Worm (Caenorhabditis elegans) whole organism, L4 larva: ENCODE results near the gene ZK470.6.

Source experiments
- F26F4.8 ChIP-seq: fragments of 200-800 bp; sonication (Bioruptor generic); conservative IDR thresholded peaks from 2 replicates; pipeline ENCODE4 v1.3.6; 2022; ENCODE audit warnings: missing genetic modification characterization, missing compliant biosample characterization
- F44E2.7 ChIP-seq: fragments of 200-800 bp; sonication (Bioruptor generic); IDR thresholded peaks from 2 replicates; pipeline ENCODE4 v2.1.2; 2022; ENCODE audit warnings: missing genetic modification characterization, missing compliant biosample characterization
- F49E8.2 ChIP-seq: sonication (generic microtip); optimal IDR thresholded peaks from 2 replicates; lab custom pipeline; 2016; ENCODE audit warnings: missing compliant biosample characterization, mild to moderate bottlenecking, missing genetic modification characterization, borderline replicate concordance
- T20F7.1 ChIP-seq: fragments of 200-800 bp; sonication (Bioruptor generic); optimal IDR thresholded peaks from 2 replicates; lab custom pipeline; 2018; ENCODE audit warnings: mild to moderate bottlenecking, missing genetic modification characterization, missing compliant biosample characterization
- Y105C5A.15 ChIP-seq: fragments of 200-800 bp; sonication (Bioruptor generic); IDR thresholded peaks from 2 replicates; pipeline ENCODE4 v1.3.6; 2022; ENCODE audit warnings: missing genetic modification characterization, missing compliant biosample characterization
- Y48G9A.11 ChIP-seq: fragments of 200-800 bp; sonication (Bioruptor generic); IDR thresholded peaks from 2 replicates; pipeline ENCODE4 v1.3.6; 2022; ENCODE audit warnings: missing genetic modification reagents, missing genetic modification characterization, missing compliant biosample characterization
- Y5F2A.4 ChIP-seq: fragments of 200-800 bp; sonication (Bioruptor generic); optimal IDR thresholded peaks from 2 replicates; lab custom pipeline; 2018; ENCODE audit warnings: mild to moderate bottlenecking, missing genetic modification characterization, missing compliant biosample characterization
- ZK337.2 ChIP-seq: fragments of 200-800 bp; sonication (Bioruptor generic); IDR thresholded peaks from 2 replicates; pipeline ENCODE4 v1.3.6; 2022; ENCODE audit warnings: missing genetic modification reagents, missing genetic modification characterization, missing compliant biosample characterization
- ama-1 ChIP-seq: fragments of 150-350 bp; optimal IDR thresholded peaks from 2 replicates; lab custom pipeline; 2014; ENCODE audit warnings: inconsistent platforms, mixed read lengths
- arid-1 ChIP-seq: fragments of 200-800 bp; sonication (Bioruptor generic); conservative IDR thresholded peaks from 2 replicates; pipeline ENCODE4 v1.3.6; 2022; ENCODE audit warnings: missing genetic modification reagents, missing genetic modification characterization, missing compliant biosample characterization
- ceh-28 ChIP-seq: fragments of 150-350 bp; optimal IDR thresholded peaks from 2 replicates; lab custom pipeline; 2014; ENCODE audit warnings: missing biosample characterization, missing genetic modification reagents, missing genetic modification characterization
- ceh-44 ChIP-seq: fragments of 200-800 bp; sonication (Bioruptor generic); IDR thresholded peaks from 2 replicates; pipeline ENCODE4 v1.3.6; 2022; ENCODE audit warnings: missing genetic modification reagents, missing genetic modification characterization, missing compliant biosample characterization
- daf-16 ChIP-seq, 3 experiments: sonication (generic microtip); optimal IDR thresholded peaks; 2 replicates each; lab custom pipeline; 2016 to 2017; ENCODE audit warnings: missing genetic modification characterization in 3 of 3, missing genetic modification reagents in 3 of 3, mild to moderate bottlenecking in 2 of 3, missing compliant biosample characterization in 2 of 3, missing biosample characterization in 1 of 3, moderate library complexity in 1 of 3
- dmd-6 ChIP-seq: fragments of 200-800 bp; sonication (Bioruptor generic); IDR thresholded peaks from 2 replicates; pipeline ENCODE4 v1.3.6; 2022; ENCODE audit warnings: missing genetic modification reagents, missing genetic modification characterization, missing compliant biosample characterization
- dmd-9 ChIP-seq: fragments of 200-800 bp; sonication (Bioruptor generic); IDR thresholded peaks from 2 replicates; pipeline ENCODE4 v1.3.6; 2022; ENCODE audit warnings: missing genetic modification reagents, missing genetic modification characterization, missing compliant biosample characterization
- dve-1 ChIP-seq: sonication (generic microtip); optimal IDR thresholded peaks from 2 replicates; lab custom pipeline; 2017; ENCODE audit warnings: antibody characterized with exemption, mild to moderate bottlenecking, missing genetic modification characterization, missing compliant biosample characterization; ENCODE audit not compliant: insufficient read depth
- hif-1 ChIP-seq, 2 experiments: sonication (generic microtip); optimal IDR thresholded peaks; 2 replicates each; lab custom pipeline; 2016 to 2017; ENCODE audit warnings: missing compliant biosample characterization in 2 of 2, missing genetic modification characterization in 2 of 2, missing genetic modification reagents in 2 of 2, missing genotype in 2 of 2, mild to moderate bottlenecking in 1 of 2
- hlh-11 ChIP-seq: fragments of 200-800 bp; sonication (Bioruptor generic); optimal IDR thresholded peaks from 2 replicates; lab custom pipeline; 2018; ENCODE audit warnings: mild to moderate bottlenecking, missing genetic modification characterization, missing compliant biosample characterization
- hlh-30 ChIP-seq: sonication (generic microtip); optimal IDR thresholded peaks from 2 replicates; lab custom pipeline; 2017; ENCODE audit warnings: antibody characterized with exemption, mild to moderate bottlenecking, missing genetic modification characterization, missing compliant biosample characterization; ENCODE audit not compliant: insufficient read depth
- hmg-1.1 ChIP-seq: fragments of 200-800 bp; sonication (Bioruptor generic); IDR thresholded peaks from 2 replicates; pipeline ENCODE4 v1.3.6; 2022; ENCODE audit warnings: missing genetic modification reagents, missing genetic modification characterization, missing compliant biosample characterization
- lim-7 ChIP-seq: fragments of 200-800 bp; sonication (Bioruptor generic); IDR thresholded peaks from 2 replicates; pipeline ENCODE4 v1.3.6; 2022; ENCODE audit warnings: missing genetic modification characterization, missing compliant biosample characterization
- lin-1 ChIP-seq: fragments of 200-800 bp; sonication (Bioruptor generic); IDR thresholded peaks from 2 replicates; pipeline ENCODE4 v1.3.6; 2022; ENCODE audit warnings: missing genetic modification reagents, missing genetic modification characterization, missing compliant biosample characterization
- lin-13 ChIP-seq: fragments of 150-350 bp; optimal IDR thresholded peaks from 2 replicates; lab custom pipeline; 2014; ENCODE audit warnings: missing biosample characterization, missing genetic modification reagents, missing genetic modification characterization
- lin-39 ChIP-seq: fragments of 150-350 bp; optimal IDR thresholded peaks from 2 replicates; lab custom pipeline; 2014; ENCODE audit warnings: missing biosample characterization, missing genetic modification reagents, missing genetic modification characterization
- lsy-2 ChIP-seq, 2 experiments: fragments of 150-350 bp in 1 of 2; sonication (generic microtip) in 1 of 2; optimal IDR thresholded peaks; 2 replicates each; lab custom pipeline; 2014 to 2017; ENCODE audit warnings: missing biosample characterization in 2 of 2, missing genetic modification characterization in 2 of 2
- madf-9 ChIP-seq: fragments of 200-800 bp; sonication (Bioruptor generic); conservative IDR thresholded peaks from 2 replicates; pipeline ENCODE4 v1.3.6; 2022; ENCODE audit warnings: missing genetic modification reagents, missing genetic modification characterization, missing compliant biosample characterization
- mep-1 ChIP-seq: fragments of 150-350 bp; sonication (generic microtip); optimal IDR thresholded peaks from 3 replicates; lab custom pipeline; 2014; ENCODE audit warnings: missing biosample characterization, missing genetic modification characterization
- mes-2 ChIP-seq: sonication (generic microtip); optimal IDR thresholded peaks from 2 replicates; lab custom pipeline; 2016; ENCODE audit warnings: missing genotype, mild to moderate bottlenecking, missing genetic modification characterization, missing compliant biosample characterization; ENCODE audit not compliant: poor library complexity, severe bottlenecking
- mxl-2 ChIP-seq: fragments of 200-800 bp; sonication (Bioruptor generic); conservative IDR thresholded peaks from 2 replicates; pipeline ENCODE4 v1.3.6; 2022; ENCODE audit warnings: missing genetic modification reagents, missing genetic modification characterization, missing compliant biosample characterization
- mxl-3 ChIP-seq: fragments of 200-800 bp; sonication (Bioruptor generic); optimal IDR thresholded peaks from 2 replicates; lab custom pipeline; 2018; ENCODE audit warnings: mild to moderate bottlenecking, missing genetic modification characterization, missing compliant biosample characterization
- nhr-237 ChIP-seq: sonication (generic microtip); optimal IDR thresholded peaks from 2 replicates; lab custom pipeline; 2017; ENCODE audit warnings: missing biosample characterization, missing genetic modification characterization
- nhr-25 ChIP-seq: sonication (generic microtip); optimal IDR thresholded peaks from 2 replicates; lab custom pipeline; 2017; ENCODE audit warnings: missing genetic modification characterization, mild to moderate bottlenecking, missing compliant biosample characterization, antibody characterized with exemption, moderate library complexity, borderline replicate concordance; ENCODE audit not compliant: insufficient read depth
- nhr-28 ChIP-seq: fragments of 150-350 bp; optimal IDR thresholded peaks from 2 replicates; lab custom pipeline; 2014; ENCODE audit warnings: missing biosample characterization, missing genetic modification characterization
- nhr-42 ChIP-seq: fragments of 200-800 bp; sonication (Bioruptor generic); IDR thresholded peaks from 2 replicates; pipeline ENCODE4 v1.3.6; 2022; ENCODE audit warnings: missing genetic modification characterization, missing compliant biosample characterization
- nhr-48 ChIP-seq: sonication (generic microtip); optimal IDR thresholded peaks from 2 replicates; lab custom pipeline; 2016; ENCODE audit warnings: mild to moderate bottlenecking, missing genetic modification characterization, missing compliant biosample characterization
- nhr-76 ChIP-seq: fragments of 150-350 bp; optimal IDR thresholded peaks from 2 replicates; lab custom pipeline; 2014; ENCODE audit warnings: missing biosample characterization, missing genetic modification characterization
- nhr-77 ChIP-seq: fragments of 150-350 bp; optimal IDR thresholded peaks from 2 replicates; lab custom pipeline; 2014; ENCODE audit warnings: missing biosample characterization, missing genetic modification characterization
- php-3 ChIP-seq: fragments of 200-800 bp; sonication (Bioruptor generic); IDR thresholded peaks from 2 replicates; pipeline ENCODE4 v1.3.6; 2022; ENCODE audit warnings: missing genetic modification reagents, missing genetic modification characterization, missing compliant biosample characterization
- pqm-1 ChIP-seq: sonication (generic microtip); optimal IDR thresholded peaks from 2 replicates; lab custom pipeline; 2017; ENCODE audit warnings: missing biosample characterization, missing genetic modification characterization
- sdz-12 ChIP-seq: fragments of 200-800 bp; sonication (Bioruptor generic); optimal IDR thresholded peaks from 2 replicates; lab custom pipeline; 2018; ENCODE audit warnings: mild to moderate bottlenecking, missing genetic modification characterization, missing compliant biosample characterization
- set-16 ChIP-seq: fragments of 200-800 bp; sonication (Bioruptor generic); IDR thresholded peaks from 2 replicates; pipeline ENCODE4 v1.3.6; 2022; ENCODE audit warnings: missing genetic modification reagents, missing genetic modification characterization, missing compliant biosample characterization
- snpc-1.2 ChIP-seq: fragments of 200-800 bp; sonication (Bioruptor generic); IDR thresholded peaks from 2 replicates; pipeline ENCODE4 v1.3.6; 2022; ENCODE audit warnings: missing genetic modification reagents, missing genetic modification characterization, missing compliant biosample characterization
- spr-1 ChIP-seq: sonication (generic microtip); optimal IDR thresholded peaks from 2 replicates; lab custom pipeline; 2016; ENCODE audit warnings: mild to moderate bottlenecking, missing genetic modification characterization, missing compliant biosample characterization
- unc-62 ChIP-seq, 3 experiments: fragments of 150-350 bp in 1 of 3; sonication (generic microtip); optimal IDR thresholded peaks in 2 of 3; peaks in 1 of 3; 1 replicate in 1 of 3; 2 replicates in 2 of 3; lab custom pipeline; 2014 to 2017; ENCODE audit warnings: missing biosample characterization in 3 of 3, missing genetic modification characterization in 3 of 3, missing genetic modification reagents in 3 of 3, missing genotype in 1 of 3
- zfp-3 ChIP-seq: fragments of 200-800 bp; sonication (Bioruptor generic); conservative IDR thresholded peaks from 2 replicates; pipeline ENCODE4 v1.3.6; 2022; ENCODE audit warnings: missing genetic modification reagents, missing genetic modification characterization, missing compliant biosample characterization
- zip-11 ChIP-seq: fragments of 200-800 bp; sonication (Bioruptor generic); IDR thresholded peaks from 2 replicates; pipeline ENCODE4 v1.3.6; 2022; ENCODE audit warnings: missing genetic modification characterization, missing compliant biosample characterization
- ztf-11 ChIP-seq: fragments of 150-350 bp; optimal IDR thresholded peaks from 2 replicates; lab custom pipeline; 2014; ENCODE audit warnings: missing biosample characterization, missing genetic modification characterization
- ztf-7 ChIP-seq: fragments of 150-350 bp; optimal IDR thresholded peaks from 2 replicates; lab custom pipeline; 2014; ENCODE audit warnings: missing biosample characterization, missing genetic modification characterization

The ZK470.6 gene

ce11 chrX:4215500-4216107, 38.3 kb upstream of the ZK470.6 start:
- no peak for TF ChIP-seq dmd-9 (GFP tag; lab: Robert Waterston, UW)
- TF ChIP-seq mxl-3, result peak; percentile 33
- no peak for TF ChIP-seq F49E8.2 (tag; lab: Kevin White, UChicago)
- peak in 1 of 2 experiments; percentile 27 for TF ChIP-seq lsy-2 (tag; optimal IDR thresholded peaks at IDR 0.05; lab: Kevin White, UChicago)
- TF ChIP-seq spr-1 (tag; lab: Kevin White, UChicago), result no peak
- no peak for TF ChIP-seq hif-1 (tag; optimal IDR thresholded peaks at IDR 0.05; lab: Kevin White, UChicago)
- TF ChIP-seq nhr-28, result peak; percentile 82
- TF ChIP-seq pqm-1 (tag; lab: Kevin White, UChicago), result peak; percentile 55
- no peak for TF ChIP-seq lin-39 (tag; lab: Kevin White, UChicago)
- no peak for TF ChIP-seq lim-7 (GFP tag; lab: Robert Waterston, UW)
- peak; percentile 9 for TF ChIP-seq hlh-30
- TF ChIP-seq ceh-44 (GFP tag; lab: Robert Waterston, UW), result no peak
- TF ChIP-seq zfp-3 (GFP tag; lab: Robert Waterston, UW), result 0 out of 2 replicates have a peak, but pooled peaks have one; percentile 29
- no peak for TF ChIP-seq madf-9 (GFP tag; lab: Robert Waterston, UW)
- peak; percentile 78 for TF ChIP-seq hlh-11 (tag; lab: Kevin White, UChicago)
- TF ChIP-seq T20F7.1, result no peak
- peak; percentile 48 for TF ChIP-seq nhr-48
- peak; percentile 16 for TF ChIP-seq nhr-77 (tag; lab: Kevin White, UChicago)
- TF ChIP-seq unc-62 (GFP tag; optimal IDR thresholded peaks at IDR 0.05 in 1 of 2; lab: Kevin White, UChicago), result peak in 1 of 2 experiments; percentile 37
- TF ChIP-seq unc-62 (tag; optimal IDR thresholded peaks at IDR 0.05; lab: Kevin White, UChicago), result no peak
- TF ChIP-seq ceh-28 (tag; lab: Kevin White, UChicago), result no peak
- TF ChIP-seq arid-1, result no peak
- no peak for TF ChIP-seq ZK337.2 (GFP tag; lab: Robert Waterston, UW)
- no peak for TF ChIP-seq snpc-1.2 (GFP tag; lab: Robert Waterston, UW)
- TF ChIP-seq Y5F2A.4 (GFP tag; lab: Kevin White, UChicago), result no peak
- no peak for TF ChIP-seq ztf-11 (tag; lab: Kevin White, UChicago)
- peak; percentile 92 for TF ChIP-seq dve-1 (tag; lab: Kevin White, UChicago)
- TF ChIP-seq dmd-6, result peak; percentile 75
- peak; percentile 66 for TF ChIP-seq php-3 (GFP tag; lab: Robert Waterston, UW)
- TF ChIP-seq sdz-12 (GFP tag; lab: Kevin White, UChicago), result no peak
- peak; percentile 44 for TF ChIP-seq mep-1 (tag; lab: Kevin White, UChicago)
- TF ChIP-seq lin-13 (GFP tag; lab: Kevin White, UChicago), result peak; percentile 8
- peak; percentile 2 to 78 for TF ChIP-seq daf-16 (GFP tag; optimal IDR thresholded peaks at IDR 0.05; lab: Kevin White, UChicago)
- peak; percentile 96 for TF ChIP-seq daf-16 (tag; optimal IDR thresholded peaks at IDR 0.05; lab: Kevin White, UChicago)
- TF ChIP-seq lin-1 (GFP tag; lab: Robert Waterston, UW), result no peak
- no peak for TF ChIP-seq nhr-25 (tag; lab: Kevin White, UChicago)
- no peak for TF ChIP-seq F44E2.7
- TF ChIP-seq hmg-1.1, result no peak

DNA sequence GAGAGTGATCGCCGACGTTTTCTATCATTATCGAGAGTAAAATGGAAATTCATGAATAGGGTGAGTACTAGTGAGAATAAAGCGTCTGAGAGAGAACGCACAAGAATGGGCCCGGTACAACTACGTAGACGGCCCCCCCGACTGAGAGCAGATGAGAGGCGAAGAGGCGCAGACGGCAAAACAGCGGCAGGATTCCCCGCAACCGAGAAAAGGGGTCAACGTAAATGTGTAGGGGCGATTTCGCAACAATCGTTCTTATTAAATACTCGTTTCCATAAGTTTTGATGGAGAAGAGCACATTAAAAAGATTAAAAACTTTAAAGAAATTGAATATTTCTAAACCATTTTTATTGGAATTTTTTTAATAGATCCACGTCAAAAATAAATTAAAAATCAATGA, 37.3 kb upstream of the ZK470.6 start:
- TF ChIP-seq daf-16 (GFP tag; optimal IDR thresholded peaks at IDR 0.05; lab: Kevin White, UChicago) (no peak), daf-16 (tag; optimal IDR thresholded peaks at IDR 0.05; lab: Kevin White, UChicago) (peak; percentile 7), Y105C5A.15 (GFP tag; lab: Robert Waterston, UW) (no peak), php-3 (GFP tag; lab: Robert Waterston, UW) (no peak), set-16 (GFP tag; lab: Robert Waterston, UW) (peak; percentile 45), nhr-42 (no peak), nhr-76 (tag; lab: Kevin White, UChicago) (no peak), Y48G9A.11 (GFP tag; lab: Robert Waterston, UW) (no peak), ztf-7 (tag; lab: Kevin White, UChicago) (no peak), mes-2 (peak; percentile 6), nhr-77 (tag; lab: Kevin White, UChicago) (no peak), hlh-11 (tag; lab: Kevin White, UChicago) (peak; percentile 33), mxl-2 (no peak), nhr-237 (tag; lab: Kevin White, UChicago) (no peak), hlh-30 (no peak), F26F4.8 (GFP tag; lab: Robert Waterston, UW) (no peak), zip-11 (GFP tag; lab: Robert Waterston, UW) (no peak), zfp-3 (GFP tag; lab: Robert Waterston, UW) (no peak), lsy-2 (tag; optimal IDR thresholded peaks at IDR 0.05; lab: Kevin White, UChicago) (peak in 1 of 2 experiments; percentile 14), ama-1 (no peak)
